Fruit fly (Drosophila melanogaster) whole organism, prepupa: ENCODE results near the gene CG8353.

Experiments
- CG32006 ChIP-seq: fragments of 200-800 bp; sonication (Bioruptor generic); optimal IDR thresholded peaks from 3 replicates; lab custom pipeline; 2017; ENCODE audit warnings: missing biosample characterization, mild to moderate bottlenecking, missing genetic modification characterization
- Eip93F ChIP-seq: fragments of 200-800 bp; sonication (Bioruptor generic); optimal IDR thresholded peaks from 2 replicates; lab custom pipeline; 2016; ENCODE audit warnings: missing biosample characterization, mild to moderate bottlenecking, missing genetic modification characterization

dm6 chr2L:8202569-8202968 lies 11.3 kb upstream of the CG8353 start:
- TF ChIP-seq Eip93F = no peak
- TF ChIP-seq CG32006 (GFP tag; lab: Kevin White, UChicago) = no peak
